Fruit fly (Drosophila melanogaster) whole organism: ENCODE results near the gene Dora.

Source experiments
- CG8478 ChIP-seq: fragments of >200 bp; optimal IDR thresholded peaks from 2 replicates; lab custom pipeline; 2018; ENCODE audit warnings: inconsistent platforms
- Dll ChIP-seq: fragments of >200 bp; optimal IDR thresholded peaks from 2 replicates; lab custom pipeline; 2017
- pan ChIP-seq: fragments of >200 bp; optimal IDR thresholded peaks from 2 replicates; lab custom pipeline; 2017
- psq ChIP-seq: fragments of >200 bp; optimal IDR thresholded peaks from 2 replicates; lab custom pipeline; 2017

dm6 chrX:18919422-18920029, 55.8 kb downstream of the Dora start:
- TF ChIP-seq psq (lab: Kevin White, UChicago) (no peak), Dll (no peak), pan (no peak), CG8478 (no peak)
